Worm (Caenorhabditis elegans) whole organism, L2 larva: ENCODE data around the gene srab-6.

Source experiments
- C34F6.9 ChIP-seq: fragments of 150-350 bp; optimal IDR thresholded peaks from 2 replicates; lab custom pipeline; 2014; ENCODE audit warnings: missing biosample characterization, missing genetic modification characterization
- F13H6.1 ChIP-seq: sonication (generic microtip); optimal IDR thresholded peaks from 2 replicates; lab custom pipeline; 2016; ENCODE audit warnings: missing genetic modification characterization, missing compliant biosample characterization
- Y55F3AM.14 ChIP-seq: fragments of 200-800 bp; sonication (Bioruptor generic); optimal IDR thresholded peaks from 2 replicates; lab custom pipeline; 2018; ENCODE audit warnings: mild to moderate bottlenecking, missing genetic modification characterization, missing compliant biosample characterization
- alr-1 ChIP-seq: fragments of 150-350 bp; optimal IDR thresholded peaks from 2 replicates; lab custom pipeline; 2014; ENCODE audit warnings: missing biosample characterization, missing genetic modification characterization
- aly-2 ChIP-seq: fragments of 150-350 bp; optimal IDR thresholded peaks from 2 replicates; lab custom pipeline; 2014; ENCODE audit warnings: missing biosample characterization, missing genetic modification characterization
- ama-1 ChIP-seq: fragments of 150-350 bp; optimal IDR thresholded peaks from 2 replicates; lab custom pipeline; 2018; ENCODE audit warnings: inconsistent platforms
- blmp-1 ChIP-seq: sonication (generic microtip); optimal IDR thresholded peaks from 2 replicates; lab custom pipeline; 2017; ENCODE audit warnings: missing genetic modification characterization, mild to moderate bottlenecking, missing compliant biosample characterization, antibody characterized with exemption, moderate library complexity; ENCODE audit not compliant: insufficient read depth
- ceh-82 ChIP-seq: fragments of 150-350 bp; optimal IDR thresholded peaks from 2 replicates; lab custom pipeline; 2014; ENCODE audit warnings: missing biosample characterization, missing genetic modification characterization
- crh-2 ChIP-seq: sonication (generic microtip); optimal IDR thresholded peaks from 2 replicates; lab custom pipeline; 2017; ENCODE audit warnings: missing biosample characterization, missing genetic modification characterization
- dmd-4 ChIP-seq: sonication (generic microtip); optimal IDR thresholded peaks from 2 replicates; lab custom pipeline; 2017; ENCODE audit warnings: missing biosample characterization, missing genetic modification characterization
- fos-1 ChIP-seq: fragments of 150-350 bp; optimal IDR thresholded peaks from 2 replicates; lab custom pipeline; 2014; ENCODE audit warnings: missing biosample characterization, missing genetic modification characterization
- lsy-2 ChIP-seq, 2 experiments: fragments of 150-350 bp in 1 of 2; sonication (generic microtip) in 1 of 2; optimal IDR thresholded peaks; 2 replicates each; lab custom pipeline; 2014 to 2017; ENCODE audit warnings: missing biosample characterization in 2 of 2, missing genetic modification characterization in 2 of 2
- mab-5 ChIP-seq: fragments of 150-350 bp; optimal IDR thresholded peaks from 2 replicates; lab custom pipeline; 2014; ENCODE audit warnings: missing biosample characterization, missing genetic modification characterization
- mbf-1 ChIP-seq: sonication (generic microtip); optimal IDR thresholded peaks from 2 replicates; lab custom pipeline; 2017; ENCODE audit warnings: missing biosample characterization, missing genetic modification characterization
- mdl-1 ChIP-seq, 2 experiments: fragments of 150-350 bp in 1 of 2; sonication (generic microtip) in 1 of 2; optimal IDR thresholded peaks; 2 replicates each; lab custom pipeline; 2017; ENCODE audit warnings: missing biosample characterization in 2 of 2, missing genetic modification characterization in 2 of 2
- nhr-10 ChIP-seq: sonication (generic microtip); optimal IDR thresholded peaks from 2 replicates; lab custom pipeline; 2017; ENCODE audit warnings: missing biosample characterization, missing genetic modification characterization
- nhr-12 ChIP-seq: fragments of 150-350 bp; optimal IDR thresholded peaks from 2 replicates; lab custom pipeline; 2014; ENCODE audit warnings: missing biosample characterization, missing genetic modification characterization
- nhr-21 ChIP-seq: fragments of 150-350 bp; optimal IDR thresholded peaks from 2 replicates; lab custom pipeline; 2014; ENCODE audit warnings: missing biosample characterization, missing genetic modification characterization
- nhr-23 ChIP-seq: fragments of 150-350 bp; optimal IDR thresholded peaks from 2 replicates; lab custom pipeline; 2014; ENCODE audit warnings: missing biosample characterization, missing genetic modification reagents, missing genetic modification characterization
- nhr-6 ChIP-seq: fragments of 150-350 bp; optimal IDR thresholded peaks from 2 replicates; lab custom pipeline; 2014; ENCODE audit warnings: missing biosample characterization, missing genetic modification characterization
- peb-1 ChIP-seq: fragments of 150-350 bp; optimal IDR thresholded peaks from 2 replicates; lab custom pipeline; 2014; ENCODE audit warnings: missing biosample characterization, missing genetic modification characterization
- sem-4 ChIP-seq: fragments of 150-350 bp; optimal IDR thresholded peaks from 2 replicates; lab custom pipeline; 2014; ENCODE audit warnings: missing biosample characterization, missing genetic modification reagents, missing genetic modification characterization
- skn-1 ChIP-seq: sonication (generic microtip); optimal IDR thresholded peaks from 2 replicates; lab custom pipeline; 2017; ENCODE audit warnings: missing biosample characterization, missing genetic modification characterization
- sma-3 ChIP-seq: sonication (generic microtip); optimal IDR thresholded peaks from 2 replicates; lab custom pipeline; 2016; ENCODE audit warnings: missing genetic modification reagents, missing genetic modification characterization, missing compliant biosample characterization
- sma-9 ChIP-seq, 2 experiments: fragments of 150-350 bp in 1 of 2; sonication (generic microtip) in 1 of 2; optimal IDR thresholded peaks; 2 replicates each; lab custom pipeline; 2014 to 2016; ENCODE audit warnings: missing genetic modification characterization in 2 of 2, mild to moderate bottlenecking in 1 of 2, missing biosample characterization in 1 of 2, missing compliant biosample characterization in 1 of 2, missing genetic modification reagents in 1 of 2, moderate library complexity in 1 of 2
- snpc-4 ChIP-seq: fragments of 150-350 bp; optimal IDR thresholded peaks from 2 replicates; lab custom pipeline; 2014; ENCODE audit warnings: missing biosample characterization, missing genetic modification characterization
- unc-39 ChIP-seq: fragments of 150-350 bp; optimal IDR thresholded peaks from 2 replicates; lab custom pipeline; 2014; ENCODE audit warnings: missing biosample characterization, missing genetic modification characterization
- unc-55 ChIP-seq: fragments of 150-350 bp; sonication (generic microtip); optimal IDR thresholded peaks from 3 replicates; lab custom pipeline; 2014; ENCODE audit warnings: missing biosample characterization, missing genetic modification reagents, missing genetic modification characterization
- ztf-1 ChIP-seq: fragments of 200-800 bp; sonication (Bioruptor generic); conservative IDR thresholded peaks from 2 replicates; pipeline ENCODE4 v1.3.6; 2022; ENCODE audit warnings: missing genetic modification characterization, missing compliant biosample characterization
- ztf-4 ChIP-seq: fragments of 150-350 bp; optimal IDR thresholded peaks from 2 replicates; lab custom pipeline; 2014; ENCODE audit warnings: missing biosample characterization, missing genetic modification characterization

Gene srab-6

ce11 chrV:3156786-3157185 is 5.0 kb upstream of the srab-6 start, which contains the start of gene exh-1:
Gene exh-1 (plus strand): TSS chrV:3157086.
- TF ChIP-seq nhr-21 (tag; lab: Kevin White, UChicago) (no peak), mbf-1 (tag; lab: Kevin White, UChicago) (no peak)
- TF ChIP-seq, all 48 proteins: peak for 0

ce11 chrV:3155072-3155471 is 3.3 kb upstream of the srab-6 start, which contains the start of gene srab-7:
Gene srab-7 (minus strand): TSS chrV:3155172.
- no peak for TF ChIP-seq ztf-1
- no peak for TF ChIP-seq sma-9 (GFP tag; optimal IDR thresholded peaks at IDR 0.05; lab: Kevin White, UChicago)
- no peak for TF ChIP-seq sma-9 (tag; optimal IDR thresholded peaks at IDR 0.05; lab: Kevin White, UChicago)
- TF ChIP-seq mdl-1 (tag; optimal IDR thresholded peaks at IDR 0.05; lab: Kevin White, UChicago) = no peak
- TF ChIP-seq sma-3 (GFP tag; lab: Kevin White, UChicago) = no peak
- TF ChIP-seq nhr-21 (tag; lab: Kevin White, UChicago) = no peak
- no peak for TF ChIP-seq snpc-4 (tag; lab: Kevin White, UChicago)
- no peak for TF ChIP-seq nhr-12 (tag; lab: Kevin White, UChicago)
- TF ChIP-seq ama-1 = no peak
- TF ChIP-seq skn-1 (tag; lab: Kevin White, UChicago) = no peak
- TF ChIP-seq fos-1 (tag; lab: Kevin White, UChicago) = no peak
- no peak for TF ChIP-seq mab-5 (tag; lab: Kevin White, UChicago)
- TF ChIP-seq blmp-1 = no peak
- TF ChIP-seq, all 48 proteins: peak for 0

DNA sequence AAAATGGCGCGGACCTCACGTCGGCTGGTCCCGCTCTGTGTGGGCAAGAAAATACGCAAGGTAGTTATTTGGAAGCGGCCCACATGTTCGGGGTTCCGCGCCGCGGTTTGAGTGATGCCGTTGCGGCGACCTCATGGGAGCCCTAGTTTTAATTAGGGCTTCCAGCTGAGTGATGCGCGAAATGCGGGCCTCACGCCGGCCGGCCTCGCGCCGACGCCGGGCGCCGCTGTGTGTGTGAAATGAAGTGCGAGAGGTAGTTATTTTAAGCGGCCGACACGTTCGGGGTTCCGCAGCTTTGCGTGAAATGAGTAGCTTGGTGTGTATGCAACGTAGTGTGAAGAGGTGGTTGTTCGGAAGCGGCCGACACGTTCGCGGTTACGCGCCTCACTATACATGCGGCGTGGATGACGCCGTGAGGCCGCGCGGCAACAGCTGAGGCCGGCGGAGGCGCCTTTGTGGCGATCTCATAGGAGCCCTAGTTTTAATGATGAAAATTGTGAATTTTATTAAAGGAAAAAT is 1.8 kb downstream of the srab-6 start:
- TF ChIP-seq mdl-1 (tag; optimal IDR thresholded peaks at IDR 0.05; lab: Kevin White, UChicago) = no peak
- TF ChIP-seq sem-4 (tag; lab: Kevin White, UChicago) = no peak
- no peak for TF ChIP-seq unc-39 (tag; lab: Kevin White, UChicago)
- no peak for TF ChIP-seq Y55F3AM.14 (GFP tag; lab: Kevin White, UChicago)
- no peak for TF ChIP-seq nhr-21 (tag; lab: Kevin White, UChicago)
- no peak for TF ChIP-seq mbf-1 (tag; lab: Kevin White, UChicago)
- no peak for TF ChIP-seq sma-9 (GFP tag; optimal IDR thresholded peaks at IDR 0.05; lab: Kevin White, UChicago)
- no peak for TF ChIP-seq sma-9 (tag; optimal IDR thresholded peaks at IDR 0.05; lab: Kevin White, UChicago)
- no peak for TF ChIP-seq nhr-10 (tag; lab: Kevin White, UChicago)
- no peak for TF ChIP-seq lsy-2 (tag; optimal IDR thresholded peaks at IDR 0.05; lab: Kevin White, UChicago)
- TF ChIP-seq ceh-82 = no peak
- no peak for TF ChIP-seq snpc-4 (tag; lab: Kevin White, UChicago)
- TF ChIP-seq nhr-23 (tag; lab: Kevin White, UChicago) = no peak
- TF ChIP-seq aly-2 = no peak
- TF ChIP-seq sma-3 (GFP tag; lab: Kevin White, UChicago) = no peak
- no peak for TF ChIP-seq ztf-4 (tag; lab: Kevin White, UChicago)

ce11 chrV:3146932-3147331 is 4.8 kb downstream of the srab-6 start, which contains the start of gene srab-11:
Gene srab-11 (minus strand): TSS chrV:3147032.
- TF ChIP-seq nhr-6 (tag; lab: Kevin White, UChicago) (no peak), Y55F3AM.14 (GFP tag; lab: Kevin White, UChicago) (no peak), ztf-1 (no peak), mbf-1 (tag; lab: Kevin White, UChicago) (no peak), skn-1 (tag; lab: Kevin White, UChicago) (no peak)

DNA sequence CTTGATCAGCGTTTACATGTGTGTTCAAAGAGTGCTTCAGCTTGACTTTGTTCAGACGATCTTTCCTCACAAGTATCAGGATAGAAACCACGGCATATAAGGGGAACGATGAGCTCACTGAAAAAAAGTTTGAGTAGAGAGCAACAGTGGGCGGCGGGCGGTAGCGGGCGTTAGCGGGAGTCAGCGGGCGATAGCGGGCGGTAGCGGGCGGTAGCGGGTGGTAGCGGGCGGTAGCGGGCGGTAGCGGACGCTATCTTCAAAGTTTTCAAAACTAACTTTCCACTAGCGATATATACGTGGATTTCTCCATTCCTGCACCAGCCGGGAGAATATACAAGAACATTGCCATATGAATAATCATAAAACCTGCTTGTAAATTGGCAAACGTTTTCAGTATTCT is 6.5 kb downstream of the srab-6 start:
- no peak for TF ChIP-seq dmd-4 (tag; lab: Kevin White, UChicago)
- TF ChIP-seq unc-39 (tag; lab: Kevin White, UChicago) = no peak
- TF ChIP-seq peb-1 (tag; lab: Kevin White, UChicago) = no peak
- no peak for TF ChIP-seq blmp-1
- no peak for TF ChIP-seq C34F6.9 (tag; lab: Kevin White, UChicago)
- TF ChIP-seq ztf-1 = no peak
- TF ChIP-seq ama-1 = no peak

ce11 chrV:3144494-3144893 is 7.3 kb downstream of the srab-6 start, which contains the start of gene srab-10:
Gene srab-10 (minus strand): TSS chrV:3144594.
- TF ChIP-seq sem-4 (tag; lab: Kevin White, UChicago) (no peak), ama-1 (no peak), alr-1 (tag; lab: Kevin White, UChicago) (no peak), unc-55 (GFP tag; lab: Kevin White, UChicago) (no peak), sma-3 (GFP tag; lab: Kevin White, UChicago) (no peak), crh-2 (tag; lab: Kevin White, UChicago) (no peak), mdl-1 (tag; optimal IDR thresholded peaks at IDR 0.05; lab: Kevin White, UChicago) (no peak), lsy-2 (tag; optimal IDR thresholded peaks at IDR 0.05; lab: Kevin White, UChicago) (no peak), F13H6.1 (tag; lab: Kevin White, UChicago) (no peak)
- TF ChIP-seq, all 48 proteins: peak for 0
